Worm (Caenorhabditis elegans): ENCODE measurements around the gene twk-12.

Gene twk-12

DNA sequence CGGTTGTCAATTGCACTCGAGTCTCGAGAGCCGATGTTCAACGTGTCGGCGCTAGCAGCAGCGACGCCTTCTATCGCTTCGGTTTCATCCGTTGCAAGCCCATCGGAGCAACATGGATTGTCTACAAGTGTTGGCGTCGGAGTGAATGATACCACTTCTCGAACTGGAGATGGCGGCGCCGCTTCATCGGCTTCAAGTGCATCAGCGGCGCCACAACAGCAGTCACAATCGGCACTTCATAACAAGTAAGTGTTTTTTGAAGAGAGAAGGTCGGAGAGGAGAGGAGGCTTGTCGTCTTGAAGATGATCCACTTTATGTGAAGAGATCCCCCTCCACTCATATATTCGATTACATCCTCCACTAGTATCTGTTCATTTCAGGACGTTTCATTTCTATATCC is 5.2 kb downstream of the twk-12 start (continued):
- TF ChIP-seq fkh-6 (tag; optimal IDR thresholded peaks at IDR 0.05) (no peak), lin-11 (tag; optimal IDR thresholded peaks at IDR 0.05) (no peak), ceh-22 (tag; optimal IDR thresholded peaks at IDR 0.05) (peak; percentile 100), unc-86 (tag; optimal IDR thresholded peaks at IDR 0.05) (no peak), nfya-1 (tag; optimal IDR thresholded peaks at IDR 0.05) (no peak), tbx-2 (tag; optimal IDR thresholded peaks at IDR 0.05) (peak; percentile 48), mec-3 (tag; optimal IDR thresholded peaks at IDR 0.05; ENCODE audit: borderline replicate concordance) (no peak), ceh-2 (tag; optimal IDR thresholded peaks at IDR 0.05) (no peak), nhr-11 (tag; optimal IDR thresholded peaks at IDR 0.05) (no peak), unc-55 (GFP tag; optimal IDR thresholded peaks at IDR 0.05) (no peak), fax-1 (tag; optimal IDR thresholded peaks at IDR 0.05) (no peak), pros-1 (tag; optimal IDR thresholded peaks at IDR 0.05) (no peak)

DNA sequence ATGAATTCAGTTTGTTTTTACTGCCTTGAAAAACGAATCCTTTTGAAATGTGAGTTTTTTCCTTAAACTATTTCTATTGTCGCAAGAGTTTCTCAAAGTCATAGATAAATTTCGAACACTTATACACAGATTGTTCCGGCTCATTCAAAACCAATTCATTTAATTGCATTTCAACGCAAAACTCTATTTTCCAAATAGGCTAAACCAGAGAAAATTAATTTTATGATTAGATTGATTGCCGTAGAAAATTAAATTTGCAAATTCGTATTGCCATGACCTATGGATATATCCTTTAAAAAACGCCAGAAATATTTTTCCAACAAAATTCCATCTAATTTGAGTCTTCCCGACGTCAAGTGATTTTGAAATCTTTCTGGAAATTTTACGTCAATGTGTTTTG is 8.6 kb downstream of the twk-12 start:
- TF ChIP-seq pax-1 (tag; optimal IDR thresholded peaks at IDR 0.05) (no peak), npax-4 (tag; optimal IDR thresholded peaks at IDR 0.05) (no peak), pha-2 (tag; optimal IDR thresholded peaks at IDR 0.05) (no peak), zip-5 (tag; optimal IDR thresholded peaks at IDR 0.05) (no peak), unc-42 (tag; optimal IDR thresholded peaks at IDR 0.05) (peak; percentile 73), hlh-30 (tag; optimal IDR thresholded peaks at IDR 0.05; ENCODE audit: insufficient read depth) (no peak)

DNA sequence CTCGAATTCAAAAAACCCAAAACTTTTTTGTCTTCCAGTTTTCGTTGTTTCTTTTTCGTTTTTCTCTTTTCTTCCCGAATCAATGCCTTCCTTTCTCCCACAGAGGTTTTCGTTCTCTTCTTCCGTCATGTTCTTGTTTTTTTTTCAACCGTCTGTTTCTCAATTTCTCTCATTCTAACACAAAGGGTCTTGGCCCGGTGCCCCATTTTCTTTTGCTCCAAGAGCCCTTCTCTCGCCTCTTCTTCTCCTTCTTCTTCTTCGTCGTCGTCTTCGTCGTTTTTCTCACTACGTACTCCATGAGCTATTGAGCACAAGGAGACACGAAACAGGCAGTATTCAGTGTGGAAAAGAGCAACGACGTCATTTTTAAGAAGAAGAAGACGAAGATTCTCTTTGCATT is 10.1 kb downstream of the twk-12 start:
- TF ChIP-seq che-1 (tag; optimal IDR thresholded peaks at IDR 0.05) (no peak), sox-4 (tag; optimal IDR thresholded peaks at IDR 0.05) (no peak), ceh-45 (GFP tag; IDR thresholded peaks at IDR 0.05) (no peak), unc-42 (tag; optimal IDR thresholded peaks at IDR 0.05) (peak; percentile 20), ceh-19 (GFP tag; optimal IDR thresholded peaks at IDR 0.05) (no peak), hlh-6 (tag; optimal IDR thresholded peaks at IDR 0.05) (peak; percentile 6), ceh-18 (tag; optimal IDR thresholded peaks at IDR 0.05) (peak; percentile 7), ceh-2 (tag; optimal IDR thresholded peaks at IDR 0.05) (no peak), ceh-31 (tag; optimal IDR thresholded peaks at IDR 0.05) (peak; percentile 39), pqm-1 (tag; optimal IDR thresholded peaks at IDR 0.05) (no peak), ceh-9 (tag; optimal IDR thresholded peaks at IDR 0.05) (no peak), tbx-2 (tag; optimal IDR thresholded peaks at IDR 0.05) (no peak), ceh-22 (tag; optimal IDR thresholded peaks at IDR 0.05) (no peak), nfya-1 (tag; optimal IDR thresholded peaks at IDR 0.05) (peak; percentile 28)

DNA sequence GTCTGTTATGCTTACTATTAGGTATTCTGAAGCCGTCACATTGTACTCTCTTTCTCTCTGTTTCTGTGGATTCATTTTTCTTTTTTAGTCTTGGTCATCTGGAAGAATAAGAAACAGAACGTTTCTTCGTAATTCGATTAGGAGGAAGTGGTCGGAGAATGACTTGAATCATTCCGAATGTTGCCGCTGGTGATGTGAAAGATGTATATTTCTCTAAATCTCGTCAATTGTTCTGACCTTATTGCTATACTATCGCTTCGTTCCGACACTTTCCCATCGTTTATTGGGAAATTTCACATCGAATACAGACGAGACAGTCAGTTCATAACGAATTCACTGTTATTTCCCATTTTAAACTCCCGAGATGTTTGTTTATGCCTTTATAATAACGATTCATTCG is 11.7 kb downstream of the twk-12 start:
- TF ChIP-seq pat-9 (tag; optimal IDR thresholded peaks at IDR 0.05) (no peak), C38D4.7 (GFP tag; optimal IDR thresholded peaks at IDR 0.05) (no peak), ahr-1 (tag; optimal IDR thresholded peaks at IDR 0.05) (no peak), ref-2 (tag; optimal IDR thresholded peaks at IDR 0.05) (no peak), npax-4 (tag; optimal IDR thresholded peaks at IDR 0.05) (no peak), mec-3 (tag; optimal IDR thresholded peaks at IDR 0.05; ENCODE audit: borderline replicate concordance) (no peak), unc-3 (GFP tag; conservative IDR thresholded peaks at IDR 0.05) (no peak), unc-3 (tag; optimal IDR thresholded peaks at IDR 0.05) (no peak), zip-5 (tag; optimal IDR thresholded peaks at IDR 0.05) (no peak), F13H6.1 (tag; optimal IDR thresholded peaks at IDR 0.05) (no peak), eyg-1 (tag; optimal IDR thresholded peaks at IDR 0.05) (no peak), pqm-1 (tag; optimal IDR thresholded peaks at IDR 0.05) (no peak)

DNA sequence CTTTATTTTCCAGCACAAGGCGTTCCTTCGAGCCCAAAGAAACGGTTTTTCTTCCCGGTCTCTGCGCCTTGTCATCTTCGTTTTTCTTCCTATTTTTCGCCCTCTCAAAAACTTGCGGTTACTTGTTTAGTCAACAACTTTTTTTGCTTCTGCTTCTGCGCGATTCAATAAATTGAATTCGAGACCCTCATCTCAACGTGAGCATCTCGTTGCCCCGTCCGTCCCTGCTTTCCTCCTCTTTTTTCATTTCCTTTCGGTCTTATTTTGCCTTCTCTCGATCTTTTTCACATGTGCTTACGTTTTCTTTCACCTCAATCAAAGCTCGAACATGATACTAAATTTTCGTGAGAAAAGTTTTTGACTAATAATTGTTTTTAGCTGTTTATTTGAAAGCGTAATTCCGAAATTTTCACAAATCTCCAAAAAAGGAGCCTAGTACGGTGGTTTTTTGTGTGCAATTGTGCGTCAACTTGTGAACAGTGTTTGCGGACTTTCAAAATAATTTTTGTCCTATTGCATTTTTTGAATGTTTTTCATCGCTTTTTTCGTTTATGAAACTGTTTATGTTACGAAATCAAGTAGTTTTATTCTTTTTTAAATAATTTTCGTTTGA is 12.7 kb downstream of the twk-12 start:
- no peak for TF ChIP-seq pha-2 (tag; optimal IDR thresholded peaks at IDR 0.05)
- no peak for TF ChIP-seq lin-11 (tag; optimal IDR thresholded peaks at IDR 0.05)
- no peak for TF ChIP-seq sox-2 (GFP tag; IDR thresholded peaks at IDR 0.05)
- TF ChIP-seq che-1 (tag; optimal IDR thresholded peaks at IDR 0.05), result no peak
- TF ChIP-seq unc-42 (tag; optimal IDR thresholded peaks at IDR 0.05), result peak; percentile 80
- TF ChIP-seq pqm-1 (tag; optimal IDR thresholded peaks at IDR 0.05), result no peak
- TF ChIP-seq nfya-1 (tag; optimal IDR thresholded peaks at IDR 0.05), result no peak
- no peak for TF ChIP-seq F13H6.1 (tag; optimal IDR thresholded peaks at IDR 0.05)
- TF ChIP-seq C08G9.2 (tag; optimal IDR thresholded peaks at IDR 0.05), result no peak

Data from whole organism, late embryonic.